Worm (Caenorhabditis elegans): Measurements from ENCODE around the gene C40A11.7.
A peak's percentile ranks its signal among the peaks of the same experiment; 100 is the strongest.

C40A11.7 gene

DNA sequence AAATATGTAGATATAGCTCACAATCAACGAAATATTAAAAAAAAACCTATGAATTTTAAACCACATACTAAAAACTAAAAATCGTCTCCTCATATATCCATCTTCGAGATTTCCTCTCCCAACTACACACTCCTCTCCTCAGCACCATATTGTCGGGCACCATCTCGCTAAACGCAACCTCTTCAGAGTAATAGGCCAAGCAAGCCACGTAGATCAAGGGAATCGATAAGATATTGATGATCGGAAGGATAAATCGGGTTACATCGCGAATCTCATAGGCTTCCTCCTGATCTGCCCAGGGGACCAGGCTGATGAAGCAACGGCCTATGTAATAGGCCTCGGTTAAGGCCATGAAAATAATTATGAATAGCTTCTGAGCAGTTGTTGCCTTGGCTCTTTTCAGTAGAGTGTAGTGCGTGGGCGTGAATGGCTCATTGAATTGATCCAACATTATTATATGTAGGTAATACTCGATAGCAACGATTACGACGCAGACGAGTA is at the start of gene C40A11.7, which contains the start of gene C40A11.8:
Gene C40A11.7, minus strand, starts transcription at position 101 of the 501 bp plus-strand sequence.
Gene C40A11.8, minus strand, starts transcription at position 451 of the 501 bp plus-strand sequence.
- TF ChIP-seq mab-9 (GFP tag; IDR thresholded peaks at IDR 0.05), result no peak
- TF ChIP-seq lsy-2 (tag; optimal IDR thresholded peaks at IDR 0.05), result no peak
- no peak for TF ChIP-seq elt-2 (tag; optimal IDR thresholded peaks at IDR 0.05)
- TF ChIP-seq alr-1 (tag; optimal IDR thresholded peaks at IDR 0.05; ENCODE audit: borderline replicate concordance), result no peak
- TF ChIP-seq unc-30 (tag; optimal IDR thresholded peaks at IDR 0.05), result no peak

DNA sequence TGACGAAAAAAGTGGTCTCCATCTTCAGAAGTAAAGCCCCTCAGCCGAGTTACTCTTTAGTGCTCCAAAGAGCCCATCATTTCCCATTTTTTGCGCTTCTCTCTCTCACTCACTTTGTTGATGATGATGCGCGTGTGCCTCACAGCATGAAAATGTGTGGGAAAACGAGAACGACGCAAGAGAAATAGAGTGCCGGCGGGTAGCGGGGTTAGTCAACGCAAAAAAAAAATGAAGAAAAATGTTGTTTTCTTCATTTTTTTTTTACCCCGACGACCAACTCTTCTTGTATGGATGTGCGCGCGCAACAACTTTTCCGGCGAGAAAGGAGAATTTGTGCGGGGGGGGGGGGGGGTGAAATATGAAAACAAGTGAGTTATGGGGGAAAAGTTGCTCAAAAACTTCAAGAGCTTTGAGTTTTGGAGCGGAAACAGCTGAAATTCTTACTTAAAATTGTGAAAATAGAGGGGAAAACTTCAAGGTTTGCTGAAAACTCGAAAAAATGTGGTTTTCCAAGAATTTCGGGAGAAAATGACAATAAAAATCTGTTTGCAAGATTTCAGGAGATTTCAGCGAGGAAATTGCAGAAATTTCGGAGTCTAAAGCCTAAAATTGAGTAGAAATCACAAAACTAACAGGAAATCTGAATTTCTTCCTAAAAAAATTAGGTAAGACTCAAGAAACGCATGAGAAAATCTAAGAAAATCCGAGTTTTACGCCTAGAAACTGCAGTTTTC is 47.3 kb upstream of the C40A11.7 start, which contains the start of gene C33C12.1:
Gene C33C12.1, plus strand, starts transcription at position 684 of the 734 bp plus-strand sequence.
- TF ChIP-seq nhr-19 (GFP tag; conservative IDR thresholded peaks at IDR 0.05) (no peak), lsy-2 (tag; optimal IDR thresholded peaks at IDR 0.05) (peak in 1 of 2 experiments; percentile 10), ceh-82 (tag; optimal IDR thresholded peaks at IDR 0.05) (peak in 1 of 3 experiments; percentile 34), dpl-1 (GFP tag; optimal IDR thresholded peaks at IDR 0.05) (peak in 1 of 3 experiments; percentile 22), lin-14 (GFP tag; optimal IDR thresholded peaks at IDR 0.05) (peak; percentile 80), efl-1 (optimal IDR thresholded peaks at IDR 0.05) (peak; percentile 4 to 16), efl-1 (GFP tag; optimal IDR thresholded peaks at IDR 0.05 in 1 of 2) (peak in 1 of 2 experiments; percentile 82), ztf-11 (tag; optimal IDR thresholded peaks at IDR 0.05) (no peak), nhr-11 (tag; optimal IDR thresholded peaks at IDR 0.05) (no peak), fkh-8 (tag; optimal IDR thresholded peaks at IDR 0.05) (peak; percentile 13), nhr-71 (tag; optimal IDR thresholded peaks at IDR 0.05) (no peak), fkh-10 (GFP tag; optimal IDR thresholded peaks at IDR 0.05) (peak; percentile 18)

DNA sequence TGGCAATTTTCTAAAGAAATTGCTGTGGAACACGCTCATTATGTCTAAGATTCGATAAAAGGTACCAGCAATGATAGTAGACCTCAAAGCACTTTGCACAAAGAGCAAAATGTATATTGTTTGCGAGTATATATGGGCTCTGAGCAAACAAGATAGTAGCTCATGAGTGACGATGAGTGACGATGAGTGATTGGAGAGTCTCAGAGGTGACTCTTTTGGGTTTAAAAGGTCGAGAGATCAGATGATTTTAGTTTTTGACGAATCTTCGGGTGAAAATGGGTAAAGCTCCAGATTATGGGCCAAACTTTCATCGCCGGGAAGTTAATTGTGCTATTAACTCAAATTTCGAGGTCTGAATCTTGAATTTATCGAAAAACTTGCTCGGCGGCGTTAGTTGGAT is 46.4 kb upstream of the C40A11.7 start:
- TF ChIP-seq lin-14 (GFP tag; optimal IDR thresholded peaks at IDR 0.05) (peak; percentile 0), skn-1 (tag; optimal IDR thresholded peaks at IDR 0.05) (no peak), pag-3 (tag; optimal IDR thresholded peaks at IDR 0.05; ENCODE audit: borderline replicate concordance, insufficient read depth) (no peak), unc-98 (GFP tag; IDR thresholded peaks at IDR 0.05) (no peak), jun-1 (tag; optimal IDR thresholded peaks at IDR 0.05) (no peak), alr-1 (tag; optimal IDR thresholded peaks at IDR 0.05; ENCODE audit: borderline replicate concordance) (no peak), unc-30 (tag; optimal IDR thresholded peaks at IDR 0.05) (no peak)

DNA sequence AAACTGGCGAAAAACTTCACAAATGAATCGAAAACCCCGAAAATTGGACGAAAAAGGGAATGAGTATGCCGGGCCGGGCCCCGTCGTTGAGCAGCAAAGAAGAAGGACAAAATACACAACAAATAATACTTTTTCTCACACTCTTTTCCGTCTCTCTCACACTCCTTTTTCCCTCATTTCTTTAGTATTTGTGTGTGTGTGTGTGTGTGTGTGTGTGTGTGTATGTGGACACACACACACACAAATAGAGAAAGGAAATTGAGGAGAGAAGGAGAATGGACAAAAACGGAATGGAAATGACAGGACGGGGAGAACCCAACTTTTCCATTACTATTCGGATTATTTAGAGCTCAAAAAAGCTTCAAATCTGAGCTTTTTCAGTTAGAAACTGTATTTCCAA is 45.2 kb upstream of the C40A11.7 start:
- TF ChIP-seq skn-1 (tag; optimal IDR thresholded peaks at IDR 0.05) (no peak), nhr-19 (GFP tag; conservative IDR thresholded peaks at IDR 0.05) (peak; percentile 22; the same call in 1 of the 2 replicates), lin-14 (GFP tag; optimal IDR thresholded peaks at IDR 0.05) (peak; percentile 87), ceh-90 (tag; optimal IDR thresholded peaks at IDR 0.05) (no peak), fkh-10 (GFP tag; optimal IDR thresholded peaks at IDR 0.05) (peak; percentile 45), C34B4.2 (tag; optimal IDR thresholded peaks at IDR 0.05) (no peak), tlp-1 (tag; optimal IDR thresholded peaks at IDR 0.05) (no peak), unc-30 (tag; optimal IDR thresholded peaks at IDR 0.05) (no peak), C16A3.4 (tag; optimal IDR thresholded peaks at IDR 0.05) (peak; percentile 69), lin-35 (GFP tag; optimal IDR thresholded peaks at IDR 0.05) (peak; percentile 52 to 68), aly-2 (tag; optimal IDR thresholded peaks at IDR 0.05) (no peak), hpl-2 (GFP tag; optimal IDR thresholded peaks at IDR 0.05) (no peak), lin-13 (GFP tag; optimal IDR thresholded peaks at IDR 0.05) (peak; percentile 53), xbp-1 (tag; optimal IDR thresholded peaks at IDR 0.05) (peak; percentile 21), nhr-47 (tag; optimal IDR thresholded peaks at IDR 0.05) (peak; percentile 12), mep-1 (tag; optimal IDR thresholded peaks at IDR 0.05) (peak; percentile 34), nhr-77 (tag; optimal IDR thresholded peaks at IDR 0.05) (peak; percentile 58), lsy-2 (tag; optimal IDR thresholded peaks at IDR 0.05) (peak; percentile 50 to 77), sptf-1 (tag; optimal IDR thresholded peaks at IDR 0.05) (no peak), nhr-90 (tag; optimal IDR thresholded peaks at IDR 0.05; ENCODE audit: poor library complexity) (no peak), C04F5.9 (tag; optimal IDR thresholded peaks at IDR 0.05) (no peak), nhr-71 (tag; optimal IDR thresholded peaks at IDR 0.05) (peak; percentile 56), swsn-7 (tag; optimal IDR thresholded peaks at IDR 0.05) (peak; percentile 39), nhr-20 (tag; optimal IDR thresholded peaks at IDR 0.05) (peak; percentile 21), dpl-1 (GFP tag; optimal IDR thresholded peaks at IDR 0.05) (peak in 2 of 3 experiments; percentile 16 to 45), efl-1 (optimal IDR thresholded peaks at IDR 0.05) (peak; percentile 42 to 53), efl-1 (GFP tag; optimal IDR thresholded peaks at IDR 0.05 in 1 of 2) (peak; percentile 21 to 92), pqm-1 (tag; optimal IDR thresholded peaks at IDR 0.05) (no peak), ceh-82 (tag; optimal IDR thresholded peaks at IDR 0.05) (peak; percentile 26 to 77 (median 45)), pax-3 (tag; optimal IDR thresholded peaks at IDR 0.05) (no peak), nhr-12 (tag; optimal IDR thresholded peaks at IDR 0.05) (no peak), ceh-88 (GFP tag; IDR thresholded peaks at IDR 0.05) (no peak), unc-86 (tag; optimal IDR thresholded peaks at IDR 0.05) (peak; percentile 12)
